Worm (Caenorhabditis elegans): ENCODE results near the gene set-3.

DNA sequence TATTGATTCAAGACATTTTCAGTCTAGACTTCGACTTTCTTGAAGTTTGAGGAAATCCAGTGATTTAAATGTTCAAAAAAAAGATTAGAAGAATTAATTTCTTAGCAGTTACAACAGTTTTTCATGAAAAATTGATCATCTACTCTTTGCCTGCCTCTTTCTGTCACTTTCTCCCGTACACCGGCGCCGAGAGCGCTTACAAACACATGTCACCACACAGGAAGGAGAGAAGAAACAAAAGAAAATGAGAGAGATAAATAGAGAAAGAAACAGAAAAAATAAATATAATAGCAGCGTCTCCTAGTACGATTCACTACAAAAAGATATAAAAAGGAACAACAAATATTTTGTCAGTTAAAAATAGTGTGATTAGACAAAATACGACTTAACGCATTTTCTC is 27.7 kb downstream of the set-3 start:
- TF ChIP-seq dao-5 (tag; optimal IDR thresholded peaks at IDR 0.05) (no peak), W03F9.2 (tag; optimal IDR thresholded peaks at IDR 0.05) (no peak), him-1 (tag; optimal IDR thresholded peaks at IDR 0.05) (no peak)
